Worm (Caenorhabditis elegans): ENCODE data around the gene str-37.

The str-37 gene

ce11 chrV:13371336-13371735, 43.8 kb downstream of the str-37 start (continued):
- TF ChIP-seq nhr-102 (tag; optimal IDR thresholded peaks at IDR 0.05): peak; percentile 6
- TF ChIP-seq ztf-7 (tag; optimal IDR thresholded peaks at IDR 0.05): no peak
- peak; percentile 96 for TF ChIP-seq aha-1 (tag)
- TF ChIP-seq set-16 (GFP tag; IDR thresholded peaks at IDR 0.05): no peak
- TF ChIP-seq Y105C5A.15 (GFP tag; IDR thresholded peaks at IDR 0.05): no peak
- no peak for TF ChIP-seq lim-7 (GFP tag; IDR thresholded peaks at IDR 0.05)
- no peak for TF ChIP-seq lin-13 (GFP tag; optimal IDR thresholded peaks at IDR 0.05)
- peak; percentile 90 for TF ChIP-seq nhr-28 (tag; optimal IDR thresholded peaks at IDR 0.05)
- no peak for TF ChIP-seq nhr-41 (GFP tag; IDR thresholded peaks at IDR 0.05)
- TF ChIP-seq ceh-82 (tag; optimal IDR thresholded peaks at IDR 0.05): no peak
- TF ChIP-seq nhr-42 (GFP tag; IDR thresholded peaks at IDR 0.05): no peak
- no peak for TF ChIP-seq F44E2.7 (GFP tag; IDR thresholded peaks at IDR 0.05)
- peak; percentile 62 for TF ChIP-seq nhr-48 (tag; optimal IDR thresholded peaks at IDR 0.05)
- no peak for TF ChIP-seq dmd-9 (GFP tag; IDR thresholded peaks at IDR 0.05)
- TF ChIP-seq ceh-44 (GFP tag; IDR thresholded peaks at IDR 0.05): no peak
- no peak for TF ChIP-seq nhr-11 (tag; optimal IDR thresholded peaks at IDR 0.05)
- TF ChIP-seq arid-1 (GFP tag; conservative IDR thresholded peaks at IDR 0.05): no peak
- TF ChIP-seq nhr-237 (tag; optimal IDR thresholded peaks at IDR 0.05): no peak
- TF ChIP-seq duxl-1 (tag; optimal IDR thresholded peaks at IDR 0.05; ENCODE audit: poor library complexity): no peak
- no peak for TF ChIP-seq daf-12 (tag; optimal IDR thresholded peaks at IDR 0.05)
- no peak for TF ChIP-seq vab-7 (GFP tag; IDR thresholded peaks at IDR 0.05)
- TF ChIP-seq F10B5.3 (tag; optimal IDR thresholded peaks at IDR 0.05): no peak
- TF ChIP-seq fkh-10 (GFP tag; optimal IDR thresholded peaks at IDR 0.05): no peak
- no peak for TF ChIP-seq zfp-3 (GFP tag; conservative IDR thresholded peaks at IDR 0.05)
- TF ChIP-seq lin-38 (GFP tag; IDR thresholded peaks at IDR 0.05): peak; percentile 38
- no peak for TF ChIP-seq snpc-4 (tag; optimal IDR thresholded peaks at IDR 0.05)
- no peak for TF ChIP-seq unc-62 (GFP tag; optimal IDR thresholded peaks at IDR 0.05 in 1 of 2)
- TF ChIP-seq unc-62 (tag; optimal IDR thresholded peaks at IDR 0.05): no peak
- no peak for TF ChIP-seq ces-1 (GFP tag; optimal IDR thresholded peaks at IDR 0.05)
- no peak for TF ChIP-seq Y5F2A.4 (GFP tag; optimal IDR thresholded peaks at IDR 0.05)
- peak; percentile 19; the same call in 1 of the 2 replicates for TF ChIP-seq dmd-6 (GFP tag; IDR thresholded peaks at IDR 0.05)
- TF ChIP-seq nhr-10 (tag; optimal IDR thresholded peaks at IDR 0.05): no peak
- TF ChIP-seq zip-2 (tag; optimal IDR thresholded peaks at IDR 0.05): no peak
- no peak for TF ChIP-seq tag-97 (GFP tag; IDR thresholded peaks at IDR 0.05)
- no peak for TF ChIP-seq gei-8 (GFP tag; optimal IDR thresholded peaks at IDR 0.05)
- TF ChIP-seq egl-43 (GFP tag; IDR thresholded peaks at IDR 0.05): no peak
- peak; percentile 21 to 43 for TF ChIP-seq lsy-2 (tag; optimal IDR thresholded peaks at IDR 0.05)
- no peak for TF ChIP-seq unc-39 (tag; optimal IDR thresholded peaks at IDR 0.05)
- TF ChIP-seq zag-1 (tag; optimal IDR thresholded peaks at IDR 0.05): no peak
- peak; percentile 49 for TF ChIP-seq mes-2 (tag; optimal IDR thresholded peaks at IDR 0.05; ENCODE audit: poor library complexity, severe bottlenecking)
- peak; percentile 57 for TF ChIP-seq mxl-3 (GFP tag; optimal IDR thresholded peaks at IDR 0.05)
- no peak for TF ChIP-seq rbr-2 (tag; optimal IDR thresholded peaks at IDR 0.05)
- 0 out of 4 replicates have a peak, but pooled peaks of 1 of the 2 experiments have one; percentile 44 for TF ChIP-seq madf-5 (GFP tag; IDR thresholded peaks at IDR 0.05)
- TF ChIP-seq ctbp-1 (GFP tag; IDR thresholded peaks at IDR 0.05): no peak
- peak in 1 of 2 experiments; percentile 68 for TF ChIP-seq mdl-1 (tag; optimal IDR thresholded peaks at IDR 0.05)
- TF ChIP-seq mdt-29 (GFP tag; IDR thresholded peaks at IDR 0.05): no peak
- TF ChIP-seq F26F4.8 (GFP tag; conservative IDR thresholded peaks at IDR 0.05): no peak
- TF ChIP-seq hlh-11 (tag; optimal IDR thresholded peaks at IDR 0.05): peak; percentile 72

Data from whole organism, L4 larva.